Fruit fly (Drosophila melanogaster) whole organism, embryonic: ENCODE results near the gene Ist1.

Source experiments
- CG10462 ChIP-seq: fragments of 200-800 bp; sonication (Bioruptor generic); optimal IDR thresholded peaks from 2 replicates; lab custom pipeline; 2016; ENCODE audit warnings: missing biosample characterization, missing genetic modification characterization
- CG11247 ChIP-seq: fragments of 200-800 bp; sonication (Bioruptor generic); IDR thresholded peaks from 2 replicates; pipeline ENCODE4 v1.3.6; 2022; ENCODE audit warnings: missing biosample characterization, missing genetic modification characterization
- CG11456 ChIP-seq: fragments of 200-800 bp; sonication (Bioruptor generic); IDR thresholded peaks from 3 replicates; pipeline ENCODE4 v1.3.6; 2022; ENCODE audit warnings: missing biosample characterization, missing genetic modification characterization
- CG12155 ChIP-seq: fragments of 200-800 bp; sonication (Bioruptor generic); optimal IDR thresholded peaks from 3 replicates; lab custom pipeline; 2016; ENCODE audit warnings: missing biosample characterization, missing genetic modification characterization
- CG13287 ChIP-seq: fragments of 200-800 bp; sonication (Bioruptor generic); IDR thresholded peaks from 2 replicates; pipeline ENCODE4 v1.3.6; 2022; ENCODE audit warnings: missing biosample characterization, missing genetic modification characterization; ENCODE audit not compliant: partially characterized antibody
- CG13296 ChIP-seq: fragments of 200-800 bp; sonication (Bioruptor generic); optimal IDR thresholded peaks from 3 replicates; lab custom pipeline; 2018; ENCODE audit warnings: missing biosample characterization, mild to moderate bottlenecking, missing genetic modification characterization
- CG15514 ChIP-seq: fragments of 200-800 bp; sonication (Bioruptor generic); optimal IDR thresholded peaks from 3 replicates; lab custom pipeline; 2017; ENCODE audit warnings: missing biosample characterization, missing genetic modification characterization, mild to moderate bottlenecking, moderate library complexity, missing genetic modification reagents
- CG16813 ChIP-seq: fragments of 200-800 bp; sonication (Bioruptor generic); IDR thresholded peaks from 3 replicates; pipeline ENCODE4 v1.3.6; 2022; ENCODE audit warnings: missing biosample characterization, missing genetic modification characterization; ENCODE audit not compliant: partially characterized antibody
- CG17568 ChIP-seq: fragments of 200-800 bp; sonication (Bioruptor generic); optimal IDR thresholded peaks from 2 replicates; lab custom pipeline; 2018; ENCODE audit warnings: missing biosample characterization, mild to moderate bottlenecking, missing genetic modification characterization, moderate library complexity
- CG17829 ChIP-seq: fragments of 200-800 bp; optimal IDR thresholded peaks from 2 replicates; lab custom pipeline; 2019; ENCODE audit warnings: missing biosample characterization, mild to moderate bottlenecking, missing genetic modification characterization, moderate library complexity
- CG2120 ChIP-seq: fragments of 200-800 bp; sonication (Bioruptor generic); optimal IDR thresholded peaks from 3 replicates; lab custom pipeline; 2016; ENCODE audit warnings: missing biosample characterization, missing genetic modification characterization
- CG32767 ChIP-seq: fragments of 200-800 bp; sonication (Bioruptor generic); IDR thresholded peaks from 2 replicates; pipeline ENCODE4 v1.3.6; 2022; ENCODE audit warnings: missing biosample characterization, missing genetic modification characterization
- CG4424 ChIP-seq: fragments of 200-800 bp; sonication (Bioruptor generic); optimal IDR thresholded peaks from 3 replicates; lab custom pipeline; 2016; ENCODE audit warnings: missing biosample characterization, missing genetic modification characterization
- CG6654 ChIP-seq: fragments of 200-800 bp; sonication (Bioruptor generic); optimal IDR thresholded peaks from 2 replicates; lab custom pipeline; 2017; ENCODE audit warnings: missing biosample characterization, mild to moderate bottlenecking, missing genetic modification characterization
- CG8089 ChIP-seq: fragments of 200-800 bp; sonication (Bioruptor generic); optimal IDR thresholded peaks from 3 replicates; lab custom pipeline; 2016; ENCODE audit warnings: missing biosample characterization, missing genetic modification characterization
- CG8290 ChIP-seq, 3 experiments: fragments of 200-800 bp; sonication (Bioruptor generic); optimal IDR thresholded peaks; 2 replicates each; lab custom pipeline; 2016 to 2019; ENCODE audit warnings: missing biosample characterization in 3 of 3, missing genetic modification characterization in 3 of 3, mild to moderate bottlenecking in 2 of 3, moderate library complexity in 1 of 3
- CG8359 ChIP-seq: fragments of 200-800 bp; sonication (Bioruptor generic); optimal IDR thresholded peaks from 2 replicates; lab custom pipeline; 2017; ENCODE audit warnings: missing biosample characterization, mild to moderate bottlenecking, missing genetic modification characterization, borderline replicate concordance
- CG9437 ChIP-seq: fragments of 200-800 bp; sonication (Bioruptor generic); optimal IDR thresholded peaks from 2 replicates; lab custom pipeline; 2018; ENCODE audit warnings: missing biosample characterization, mild to moderate bottlenecking, missing genetic modification characterization
- CG9817 ChIP-seq: fragments of 200-800 bp; sonication (Bioruptor generic); optimal IDR thresholded peaks from 2 replicates; lab custom pipeline; 2018; ENCODE audit warnings: missing biosample characterization, mild to moderate bottlenecking, missing genetic modification characterization, moderate library complexity
- Ets65A ChIP-seq: fragments of 200-800 bp; sonication (Bioruptor generic); peaks from one replicate; lab custom pipeline; 2016; ENCODE audit warnings: missing biosample characterization, missing genetic modification characterization
- Hsf ChIP-seq: fragments of 200-800 bp; sonication (Bioruptor generic); optimal IDR thresholded peaks from 3 replicates; lab custom pipeline; 2016; ENCODE audit warnings: missing biosample characterization, missing genetic modification characterization
- Mes4 ChIP-seq: fragments of 200-800 bp; sonication (Bioruptor generic); optimal IDR thresholded peaks from 2 replicates; lab custom pipeline; 2016; ENCODE audit warnings: missing biosample characterization, missing genetic modification characterization
- Mrtf ChIP-seq: fragments of 200-800 bp; sonication (Bioruptor generic); IDR thresholded peaks from 3 replicates; pipeline ENCODE4 v1.3.6; 2022; ENCODE audit warnings: missing biosample characterization, missing genetic modification characterization
- Nf-YB ChIP-seq: fragments of 200-800 bp; sonication (Bioruptor generic); optimal IDR thresholded peaks from 3 replicates; lab custom pipeline; 2019; ENCODE audit warnings: missing biosample characterization, mild to moderate bottlenecking, missing genetic modification characterization, moderate library complexity
- Oli ChIP-seq: fragments of 200-800 bp; sonication (Bioruptor generic); optimal IDR thresholded peaks from 2 replicates; lab custom pipeline; 2018; ENCODE audit warnings: missing biosample characterization, mild to moderate bottlenecking, missing genetic modification characterization, moderate library complexity
- Optix ChIP-seq: fragments of 200-800 bp; sonication (Bioruptor generic); IDR thresholded peaks from 3 replicates; pipeline ENCODE4 v1.3.6; 2022; ENCODE audit warnings: missing biosample characterization, missing genetic modification characterization
- Six4 ChIP-seq: fragments of 200-800 bp; sonication (Bioruptor generic); optimal IDR thresholded peaks from 2 replicates; lab custom pipeline; 2016; ENCODE audit warnings: missing biosample characterization, missing genetic modification characterization
- ab ChIP-seq: fragments of 200-800 bp; sonication (Bioruptor generic); optimal IDR thresholded peaks from 2 replicates; lab custom pipeline; 2016; ENCODE audit warnings: missing biosample characterization, missing genetic modification characterization
- abd-A ChIP-seq: fragments of 200-800 bp; sonication (Bioruptor generic); optimal IDR thresholded peaks from 3 replicates; lab custom pipeline; 2019; ENCODE audit warnings: missing biosample characterization, mild to moderate bottlenecking, missing genetic modification characterization, moderate library complexity
- ash1 ChIP-seq: fragments of 200-800 bp; sonication (Bioruptor generic); optimal IDR thresholded peaks from 2 replicates; lab custom pipeline; 2018; ENCODE audit warnings: missing biosample characterization, mild to moderate bottlenecking, missing genetic modification characterization
- bbx ChIP-seq: fragments of 200-800 bp; sonication (Bioruptor generic); IDR thresholded peaks from 2 replicates; pipeline ENCODE4 v1.3.6; 2022; ENCODE audit warnings: missing biosample characterization, missing genetic modification characterization; ENCODE audit not compliant: partially characterized antibody
- chn ChIP-seq: fragments of 200-800 bp; sonication (Bioruptor generic); optimal IDR thresholded peaks from 2 replicates; lab custom pipeline; 2016; ENCODE audit warnings: missing biosample characterization, missing genetic modification characterization
- crc ChIP-seq: fragments of 200-800 bp; sonication (Bioruptor generic); optimal IDR thresholded peaks from 2 replicates; lab custom pipeline; 2016; ENCODE audit warnings: missing biosample characterization, missing genetic modification characterization
- cwo ChIP-seq: fragments of 200-800 bp; sonication (Bioruptor generic); optimal IDR thresholded peaks from 3 replicates; lab custom pipeline; 2017; ENCODE audit warnings: missing biosample characterization, missing genetic modification characterization, mild to moderate bottlenecking, moderate library complexity, missing genetic modification reagents
- dimm ChIP-seq: fragments of 200-800 bp; sonication (Bioruptor generic); IDR thresholded peaks from 2 replicates; pipeline ENCODE4 v1.3.6; 2022; ENCODE audit warnings: missing biosample characterization, missing genetic modification characterization
- insv ChIP-seq, 2 experiments: fragments of 200-800 bp; sonication (Bioruptor generic); optimal IDR thresholded peaks; 3 replicates each; lab custom pipeline; 2016 to 2018; ENCODE audit warnings: missing biosample characterization in 2 of 2, missing genetic modification characterization in 2 of 2
- knrl ChIP-seq: fragments of 200-800 bp; sonication (Bioruptor generic); IDR thresholded peaks from 3 replicates; pipeline ENCODE4 v1.3.6; 2022; ENCODE audit warnings: missing biosample characterization, missing genetic modification characterization; ENCODE audit not compliant: partially characterized antibody
- onecut ChIP-seq: fragments of 200-800 bp; sonication (Bioruptor generic); IDR thresholded peaks from 2 replicates; pipeline ENCODE4 v1.3.6; 2022; ENCODE audit warnings: missing biosample characterization, missing genetic modification characterization
- peb ChIP-seq: fragments of 200-800 bp; sonication (Bioruptor generic); IDR thresholded peaks from 2 replicates; pipeline ENCODE4 v1.3.6; 2022; ENCODE audit warnings: missing biosample characterization, missing genetic modification characterization
- phol ChIP-seq: fragments of 200-800 bp; sonication (Bioruptor generic); optimal IDR thresholded peaks from 3 replicates; lab custom pipeline; 2018; ENCODE audit warnings: missing biosample characterization, mild to moderate bottlenecking, missing genetic modification characterization, moderate library complexity
- prd ChIP-seq, 3 experiments: fragments of >200 bp in 2 of 3; fragments of 200-800 bp in 1 of 3; sonication (Bioruptor generic) in 1 of 3; optimal IDR thresholded peaks in 2 of 3; IDR thresholded peaks in 1 of 3; 2 replicates in 2 of 3; 3 replicates in 1 of 3; pipeline versions ENCODE4 v1.3.6 to Lab custom; 2017 to 2022; ENCODE audit warnings: missing biosample characterization in 1 of 3, missing genetic modification characterization in 1 of 3
- repo ChIP-seq: fragments of 200-800 bp; sonication (Bioruptor generic); optimal IDR thresholded peaks from 2 replicates; lab custom pipeline; 2016; ENCODE audit warnings: missing biosample characterization, missing genetic modification characterization
- sens ChIP-seq: fragments of 200-800 bp; sonication (Bioruptor generic); peaks from one replicate; lab custom pipeline; 2016; ENCODE audit warnings: missing biosample characterization, missing genetic modification characterization
- shn ChIP-seq: fragments of 200-800 bp; sonication (Bioruptor generic); optimal IDR thresholded peaks from 3 replicates; lab custom pipeline; 2016; ENCODE audit warnings: missing biosample characterization, missing genetic modification characterization
- tap ChIP-seq: fragments of 200-800 bp; optimal IDR thresholded peaks from 3 replicates; lab custom pipeline; 2019; ENCODE audit warnings: missing biosample characterization, mild to moderate bottlenecking, missing genetic modification characterization, moderate library complexity
- tup ChIP-seq: fragments of 200-800 bp; sonication (Bioruptor generic); optimal IDR thresholded peaks from 2 replicates; lab custom pipeline; 2016; ENCODE audit warnings: missing biosample characterization, mild to moderate bottlenecking, missing genetic modification characterization, moderate library complexity

Ist1 gene

dm6 chr3L:6763146-6763545 lies 6.8 kb upstream of the Ist1 start, which contains the start of gene Rsph3:
Rsph3 (minus strand) TSS chr3L:6763246.
- TF ChIP-seq sens (GFP tag; lab: Kevin White, UChicago) (peak; percentile 15), CG10462 (GFP tag; lab: Kevin White, UChicago) (no peak), Hsf (no peak), CG8359 (GFP tag; lab: Kevin White, UChicago) (no peak), CG13296 (GFP tag; lab: Kevin White, UChicago) (no peak), CG16813 (0 out of 3 replicates have a peak, but pooled peaks have one; percentile 10), onecut (GFP tag; lab: Robert Waterston, UW) (no peak)

DNA sequence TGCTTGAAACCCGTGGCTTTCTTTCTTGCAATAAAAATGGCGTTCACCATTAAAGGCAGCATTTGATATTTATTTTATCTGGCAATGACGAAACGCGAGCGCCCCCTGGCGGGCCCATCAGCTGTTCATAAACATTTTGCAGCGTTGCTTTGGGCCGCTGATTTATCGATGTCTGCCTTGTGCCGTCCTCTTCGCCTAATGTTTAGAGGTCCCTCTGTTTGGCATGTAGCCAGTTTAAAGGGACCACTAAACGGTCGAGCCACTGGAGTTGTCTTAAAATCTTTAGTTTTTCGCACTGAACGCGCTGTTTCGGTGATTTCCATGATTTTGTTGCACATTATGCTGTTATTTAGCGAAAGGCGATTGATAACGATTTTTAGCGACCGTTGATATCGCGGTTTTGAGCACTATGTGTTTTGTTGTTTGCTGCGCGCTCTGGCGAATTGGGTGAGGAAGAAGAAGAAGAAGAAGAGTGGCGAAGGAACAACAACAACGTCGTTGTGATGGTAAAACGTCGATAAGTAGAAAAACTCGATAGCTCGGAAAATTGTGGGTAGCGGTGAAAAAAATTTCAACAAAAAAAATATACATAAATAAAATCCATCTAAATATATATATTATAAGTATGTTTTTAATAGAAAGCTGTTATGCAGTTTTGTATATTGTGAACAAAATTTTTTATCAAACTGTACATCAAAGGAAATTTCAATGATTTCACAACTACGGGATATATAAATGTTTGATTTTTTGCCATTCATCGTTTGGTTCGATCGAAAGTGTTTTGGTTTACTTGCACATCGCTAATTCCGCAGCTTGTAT lies 3.8 kb downstream of the Ist1 start, which contains the start of the genes velo and Sbds:
Gene velo (minus strand): TSS at position 475 of the 819 bp plus-strand sequence.
Gene Sbds (plus strand): TSS at position 636 of the 819 bp plus-strand sequence.
- TF ChIP-seq Mes4 (GFP tag; lab: Kevin White, UChicago), result peak; percentile 9
- TF ChIP-seq knrl (GFP tag; lab: Robert Waterston, UW), result peak; percentile 82
- TF ChIP-seq Six4 (GFP tag; lab: Kevin White, UChicago), result peak; percentile 20
- TF ChIP-seq dimm (GFP tag; lab: Robert Waterston, UW), result no peak
- peak; percentile 45 for TF ChIP-seq Ets65A
- no peak for TF ChIP-seq chn (GFP tag; lab: Kevin White, UChicago)
- no peak for TF ChIP-seq cwo (GFP tag; lab: Kevin White, UChicago)
- peak; percentile 99 for TF ChIP-seq phol
- TF ChIP-seq Hsf, result no peak
- peak; percentile 14 for TF ChIP-seq CG9437 (GFP tag; lab: Kevin White, UChicago)
- TF ChIP-seq CG9817 (tag; lab: Kevin White, UChicago), result peak; percentile 52
- TF ChIP-seq CG2120 (GFP tag; lab: Kevin White, UChicago), result peak; percentile 45
- TF ChIP-seq crc (GFP tag; lab: Kevin White, UChicago), result no peak
- no peak for TF ChIP-seq prd (optimal IDR thresholded peaks at IDR 0.05; lab: Kevin White, UChicago)
- peak; percentile 54; the same call in 2 of the 3 replicates for TF ChIP-seq prd (GFP tag; IDR thresholded peaks at IDR 0.05; lab: Robert Waterston, UW)
- no peak for TF ChIP-seq CG8089 (GFP tag; lab: Kevin White, UChicago)
- TF ChIP-seq tap (tag; lab: Kevin White, UChicago), result no peak
- TF ChIP-seq CG11456 (GFP tag; lab: Robert Waterston, UW), result peak; percentile 69; the same call in 2 of the 3 replicates
- TF ChIP-seq bbx (GFP tag; lab: Robert Waterston, UW), result peak; percentile 59
- no peak for TF ChIP-seq CG6654 (GFP tag; lab: Kevin White, UChicago)
- TF ChIP-seq Mrtf, result no peak
- TF ChIP-seq CG13287 (GFP tag; lab: Robert Waterston, UW), result peak; percentile 78
- peak in 1 of 2 experiments; percentile 35 for TF ChIP-seq insv (GFP tag; optimal IDR thresholded peaks at IDR 0.05; lab: Kevin White, UChicago)
- peak; percentile 36 for TF ChIP-seq CG11247 (GFP tag; lab: Robert Waterston, UW)
- TF ChIP-seq CG8290 (GFP tag; optimal IDR thresholded peaks at IDR 0.05; lab: Kevin White, UChicago), result no peak
- TF ChIP-seq CG8290 (tag; optimal IDR thresholded peaks at IDR 0.05; lab: Kevin White, UChicago), result no peak
- no peak for TF ChIP-seq Optix
- peak; percentile 30 for TF ChIP-seq CG12155 (GFP tag; lab: Kevin White, UChicago)
- TF ChIP-seq ash1 (GFP tag; lab: Kevin White, UChicago), result peak; percentile 17
- no peak for TF ChIP-seq Oli (tag; lab: Kevin White, UChicago)
- TF ChIP-seq repo (GFP tag; lab: Kevin White, UChicago), result no peak
- TF ChIP-seq ab (GFP tag; lab: Kevin White, UChicago), result no peak
- no peak for TF ChIP-seq peb (GFP tag; lab: Robert Waterston, UW)
- TF ChIP-seq Nf-YB, result no peak
- no peak for TF ChIP-seq CG17568 (GFP tag; lab: Kevin White, UChicago)
- TF ChIP-seq CG15514, result peak; percentile 58
- TF ChIP-seq shn (GFP tag; lab: Kevin White, UChicago), result no peak
- no peak for TF ChIP-seq abd-A (tag; lab: Kevin White, UChicago)
- TF ChIP-seq CG32767, result no peak
- peak; percentile 27 for TF ChIP-seq CG4424 (GFP tag; lab: Kevin White, UChicago)
- peak; percentile 47 for TF ChIP-seq CG17829 (tag; lab: Kevin White, UChicago)
- no peak for TF ChIP-seq tup (GFP tag; lab: Kevin White, UChicago)
